Worm (Caenorhabditis elegans) whole organism, midembryonic: ENCODE results near the gene E04D5.4.

ENCODE experiments used
- T22C8.4 ChIP-seq: fragments of 200-800 bp; sonication (Bioruptor generic); IDR thresholded peaks from 2 replicates; pipeline ENCODE4 v1.3.6; 2022; ENCODE audit warnings: missing genetic modification characterization, missing compliant biosample characterization
- cog-1 ChIP-seq: sonication (generic microtip); optimal IDR thresholded peaks from 2 replicates; lab custom pipeline; 2016; ENCODE audit warnings: missing genetic modification characterization, missing compliant biosample characterization
- flt-1 ChIP-seq: fragments of 200-800 bp; sonication (Bioruptor generic); IDR thresholded peaks from 2 replicates; pipeline ENCODE4 v1.3.6; 2022; ENCODE audit warnings: missing genetic modification characterization, missing compliant biosample characterization
- klf-2 ChIP-seq: fragments of 200-800 bp; sonication (Bioruptor generic); conservative IDR thresholded peaks from 2 replicates; pipeline ENCODE4 v1.3.6; 2022; ENCODE audit warnings: missing genetic modification reagents, missing genetic modification characterization, missing compliant biosample characterization
- med-1 ChIP-seq: sonication (generic microtip); optimal IDR thresholded peaks from 2 replicates; lab custom pipeline; 2017; ENCODE audit warnings: missing genetic modification characterization, mild to moderate bottlenecking, missing compliant biosample characterization, antibody characterized with exemption, missing genetic modification reagents; ENCODE audit not compliant: insufficient read depth
- ref-1 ChIP-seq: fragments of 200-800 bp; sonication (Bioruptor generic); conservative IDR thresholded peaks from 2 replicates; pipeline ENCODE4 v1.3.6; 2022; ENCODE audit warnings: missing genetic modification reagents, missing genetic modification characterization, missing compliant biosample characterization
- tab-1 ChIP-seq: fragments of 200-800 bp; sonication (Bioruptor generic); IDR thresholded peaks from 2 replicates; pipeline ENCODE4 v1.3.6; 2022; ENCODE audit warnings: missing genetic modification characterization, missing compliant biosample characterization
- ztf-29 ChIP-seq: fragments of 200-800 bp; sonication (Bioruptor generic); IDR thresholded peaks from 2 replicates; pipeline ENCODE4 v1.3.6; 2022; ENCODE audit warnings: missing genetic modification reagents, missing genetic modification characterization, missing compliant biosample characterization

ce11 chrII:10393282-10394179 is 46.5 kb upstream of the E04D5.4 start, which contains the start of gene gpd-1:
- TF ChIP-seq klf-2 (GFP tag; lab: Robert Waterston, UW): no peak
- no peak for TF ChIP-seq med-1 (GFP tag; lab: Kevin White, UChicago)
- TF ChIP-seq flt-1 (GFP tag; lab: Robert Waterston, UW): no peak
- no peak for TF ChIP-seq cog-1 (tag; lab: Kevin White, UChicago)
- TF ChIP-seq ztf-29 (GFP tag; lab: Robert Waterston, UW): no peak
- no peak for TF ChIP-seq ref-1
- TF ChIP-seq tab-1: no peak
- TF ChIP-seq T22C8.4 (GFP tag; lab: Robert Waterston, UW): no peak
